Worm (Caenorhabditis elegans): ENCODE results near the gene C53A3.3.

C53A3.3 gene

ce11 chrV:5790497-5791280 lies 34.4 kb downstream of the C53A3.3 start, which contains the start of the genes nhr-142 and F44E7.9 (continued):
- no peak for TF ChIP-seq B0261.1 (tag; optimal IDR thresholded peaks at IDR 0.05)
- TF ChIP-seq F37B4.10 (GFP tag; IDR thresholded peaks at IDR 0.05), result no peak
- no peak for TF ChIP-seq ceh-40 (GFP tag; IDR thresholded peaks at IDR 0.05)
- peak; percentile 57 for TF ChIP-seq repo-1 (tag; optimal IDR thresholded peaks at IDR 0.05)
- peak; percentile 70 for TF ChIP-seq K11D2.4 (GFP tag; IDR thresholded peaks at IDR 0.05)
- peak; percentile 71 for TF ChIP-seq attf-3 (GFP tag; conservative IDR thresholded peaks at IDR 0.05)
- TF ChIP-seq dox-1 (GFP tag; IDR thresholded peaks at IDR 0.05), result peak; percentile 95
- peak; percentile 40 for TF ChIP-seq unc-130 (GFP tag; optimal IDR thresholded peaks at IDR 0.05)
- TF ChIP-seq let-607 (tag; optimal IDR thresholded peaks at IDR 0.05), result peak in 1 of 2 experiments; percentile 53
- TF ChIP-seq hmg-20 (GFP tag; IDR thresholded peaks at IDR 0.05), result peak; percentile 45; the same call in 1 of the 2 replicates

ce11 chrV:5792031-5792430 lies 35.7 kb downstream of the C53A3.3 start, which contains the start of gene ZC250.2:
Gene ZC250.2 (plus strand): TSS chrV:5792331.
- 0 out of 2 replicates have a peak, but pooled peaks have one; percentile 27 for TF ChIP-seq hsf-1 (GFP tag; IDR thresholded peaks at IDR 0.05)
- no peak for TF ChIP-seq efl-1 (GFP tag; optimal IDR thresholded peaks at IDR 0.05)

ce11 chrV:5798132-5798531 lies 41.8 kb downstream of the C53A3.3 start, which contains the start of gene nstp-3:
Gene nstp-3 (minus strand): TSS chrV:5798232.
- TF ChIP-seq B0019.2 (GFP tag; conservative IDR thresholded peaks at IDR 0.05) (no peak), hrde-1 (tag; optimal IDR thresholded peaks at IDR 0.05; ENCODE audit: borderline replicate concordance) (no peak), nfya-1 (tag; optimal IDR thresholded peaks at IDR 0.05; ENCODE audit: borderline replicate concordance, insufficient read depth) (no peak), ztf-3 (GFP tag; optimal IDR thresholded peaks at IDR 0.05) (no peak), F37B4.10 (GFP tag; IDR thresholded peaks at IDR 0.05) (no peak), nhr-120 (GFP tag; IDR thresholded peaks at IDR 0.05) (no peak), dox-1 (GFP tag; IDR thresholded peaks at IDR 0.05) (no peak), tbp1 (GFP tag; optimal IDR thresholded peaks at IDR 0.05) (no peak), K12H6.12 (tag; optimal IDR thresholded peaks at IDR 0.05) (no peak), rcor-1 (GFP tag; IDR thresholded peaks at IDR 0.05) (no peak), ztf-28 (GFP tag; IDR thresholded peaks at IDR 0.05) (no peak), D2030.7 (GFP tag; IDR thresholded peaks at IDR 0.05) (no peak), ceh-58 (GFP tag; IDR thresholded peaks at IDR 0.05) (no peak), T26A5.8 (tag; optimal IDR thresholded peaks at IDR 0.05) (no peak)

- no peak for TF ChIP-seq B0336.3 (GFP tag; IDR thresholded peaks at IDR 0.05)
- no peak for TF ChIP-seq unc-130 (GFP tag; optimal IDR thresholded peaks at IDR 0.05)
- no peak for TF ChIP-seq nhr-179 (tag; optimal IDR thresholded peaks at IDR 0.05)
- no peak for TF ChIP-seq ztf-26 (tag; optimal IDR thresholded peaks at IDR 0.05)
- TF ChIP-seq madf-6 (GFP tag; IDR thresholded peaks at IDR 0.05), result no peak
- TF ChIP-seq hlh-12 (tag; optimal IDR thresholded peaks at IDR 0.05), result no peak
- TF ChIP-seq F39B2.1 (GFP tag; IDR thresholded peaks at IDR 0.05), result no peak
- TF ChIP-seq ama-1 (optimal IDR thresholded peaks at IDR 0.05), result no peak
- no peak for TF ChIP-seq ama-1 (GFP tag; optimal IDR thresholded peaks at IDR 0.05)
- TF ChIP-seq ccch-3 (GFP tag; optimal IDR thresholded peaks at IDR 0.05), result no peak
- no peak for TF ChIP-seq ceh-100 (GFP tag; IDR thresholded peaks at IDR 0.05)
- no peak for TF ChIP-seq hmg-1.2 (GFP tag; IDR thresholded peaks at IDR 0.05)
- TF ChIP-seq lag-1 (GFP tag; IDR thresholded peaks at IDR 0.05), result no peak
- no peak for TF ChIP-seq rpc-1 (optimal IDR thresholded peaks at IDR 0.05)
- TF ChIP-seq rpc-1 (tag; optimal IDR thresholded peaks at IDR 0.05), result no peak
- no peak for TF ChIP-seq F22D6.2 (tag; optimal IDR thresholded peaks at IDR 0.05)
- TF ChIP-seq nhr-90 (tag; optimal IDR thresholded peaks at IDR 0.05), result no peak
- TF ChIP-seq lin-54 (GFP tag; optimal IDR thresholded peaks at IDR 0.05), result no peak
- TF ChIP-seq B0035.1 (tag; optimal IDR thresholded peaks at IDR 0.05), result no peak
- no peak for TF ChIP-seq cebp-1 (GFP tag; IDR thresholded peaks at IDR 0.05)
- TF ChIP-seq cebp-1 (tag; optimal IDR thresholded peaks at IDR 0.05), result no peak
- no peak for TF ChIP-seq nhr-27 (tag; optimal IDR thresholded peaks at IDR 0.05)
Measured at ce11 chrV:5799373-5799772, 43.1 kb downstream of the C53A3.3 start, which contains the start of gene cyn-17. Gene cyn-17 (plus strand): TSS chrV:5799673.

Measured in whole organism, young adult.